Worm (Caenorhabditis elegans) whole organism, L1 larva: Measurements from ENCODE around the gene Y67D8B.3.

ENCODE experiments used
- C34B4.2 ChIP-seq: sonication (generic microtip); optimal IDR thresholded peaks from 2 replicates; lab custom pipeline; 2017; ENCODE audit warnings: mild to moderate bottlenecking, missing genetic modification characterization, missing compliant biosample characterization
- F16B12.6 ChIP-seq: fragments of 150-350 bp; optimal IDR thresholded peaks from 2 replicates; lab custom pipeline; 2014; ENCODE audit warnings: missing biosample characterization, missing genetic modification characterization
- aha-1 ChIP-seq: fragments of 150-350 bp; optimal IDR thresholded peaks from 2 replicates; lab custom pipeline; 2014; ENCODE audit warnings: missing biosample characterization, missing genetic modification characterization
- alr-1 ChIP-seq: fragments of 200-800 bp; sonication (Bioruptor generic); optimal IDR thresholded peaks from 2 replicates; lab custom pipeline; 2018; ENCODE audit warnings: borderline replicate concordance, mild to moderate bottlenecking, missing genetic modification characterization, missing compliant biosample characterization
- aly-2 ChIP-seq: fragments of 150-350 bp; optimal IDR thresholded peaks from 2 replicates; lab custom pipeline; 2014; ENCODE audit warnings: missing biosample characterization, missing genetic modification characterization
- ceh-63 ChIP-seq: fragments of 200-800 bp; sonication (Bioruptor generic); optimal IDR thresholded peaks from 2 replicates; lab custom pipeline; 2018; ENCODE audit warnings: mild to moderate bottlenecking, missing genetic modification characterization, missing compliant biosample characterization
- ceh-8 ChIP-seq: fragments of 200-800 bp; sonication (Bioruptor generic); optimal IDR thresholded peaks from 2 replicates; lab custom pipeline; 2018; ENCODE audit warnings: mild to moderate bottlenecking, missing genetic modification characterization, moderate library complexity, missing compliant biosample characterization
- dpl-1 ChIP-seq, 3 experiments: fragments of 150-350 bp in 2 of 3; sonication (generic microtip) in 1 of 3; optimal IDR thresholded peaks; 2 replicates each; lab custom pipeline; 2014 to 2017; ENCODE audit warnings: missing biosample characterization in 3 of 3, missing genetic modification characterization in 3 of 3, missing genetic modification reagents in 3 of 3
- dsc-1 ChIP-seq: sonication (generic microtip); optimal IDR thresholded peaks from 2 replicates; lab custom pipeline; 2016; ENCODE audit warnings: mild to moderate bottlenecking, missing genetic modification characterization, missing compliant biosample characterization
- egl-13 ChIP-seq: sonication (generic microtip); optimal IDR thresholded peaks from 2 replicates; lab custom pipeline; 2016; ENCODE audit warnings: missing genotype, missing genetic modification reagents, missing genetic modification characterization, missing compliant biosample characterization
- egl-27 ChIP-seq, 2 experiments: fragments of 150-350 bp in 1 of 2; sonication (generic microtip); optimal IDR thresholded peaks; 3 replicates each; lab custom pipeline; 2017 to 2018; ENCODE audit warnings: missing biosample characterization in 2 of 2, missing genetic modification characterization in 2 of 2, missing genetic modification reagents in 2 of 2
- elt-3 ChIP-seq, 6 experiments: fragments of 150-350 bp in 1 of 6; sonication (generic microtip); optimal IDR thresholded peaks; 2 replicates each; lab custom pipeline; 2017 to 2018; ENCODE audit warnings: missing biosample characterization in 6 of 6, missing genetic modification characterization in 6 of 6, inconsistent platforms in 1 of 6
- fkh-10 ChIP-seq: sonication (generic microtip); optimal IDR thresholded peaks from 2 replicates; lab custom pipeline; 2017; ENCODE audit warnings: missing biosample characterization, missing genetic modification reagents, missing genetic modification characterization
- fkh-4 ChIP-seq: sonication (generic microtip); optimal IDR thresholded peaks from 2 replicates; lab custom pipeline; 2016; ENCODE audit warnings: missing compliant biosample characterization, missing genetic modification characterization, borderline replicate concordance
- fkh-8 ChIP-seq: sonication (generic microtip); optimal IDR thresholded peaks from 2 replicates; lab custom pipeline; 2016; ENCODE audit warnings: mild to moderate bottlenecking, missing genetic modification characterization, missing compliant biosample characterization
- fos-1 ChIP-seq: fragments of 150-350 bp; optimal IDR thresholded peaks from 2 replicates; lab custom pipeline; 2014; ENCODE audit warnings: missing biosample characterization, missing genetic modification characterization
- hpl-2 ChIP-seq: fragments of 150-350 bp; optimal IDR thresholded peaks from 2 replicates; lab custom pipeline; 2014; ENCODE audit warnings: missing biosample characterization, missing genetic modification reagents, missing genetic modification characterization
- jun-1 ChIP-seq: fragments of 150-350 bp; optimal IDR thresholded peaks from 2 replicates; lab custom pipeline; 2014; ENCODE audit warnings: missing biosample characterization, missing genetic modification reagents, missing genetic modification characterization
- lin-13 ChIP-seq: fragments of 150-350 bp; optimal IDR thresholded peaks from 2 replicates; lab custom pipeline; 2014; ENCODE audit warnings: missing biosample characterization, missing genetic modification reagents, missing genetic modification characterization
- lin-14 ChIP-seq: fragments of 200-800 bp; sonication (Bioruptor generic); optimal IDR thresholded peaks from 2 replicates; lab custom pipeline; 2018; ENCODE audit warnings: mild to moderate bottlenecking, missing genetic modification characterization, moderate library complexity, missing compliant biosample characterization
- lin-39 ChIP-seq: fragments of 150-350 bp; optimal IDR thresholded peaks from 2 replicates; lab custom pipeline; 2014; ENCODE audit warnings: missing biosample characterization, missing genetic modification reagents, missing genetic modification characterization
- lir-3 ChIP-seq: sonication (generic microtip); optimal IDR thresholded peaks from 2 replicates; lab custom pipeline; 2016; ENCODE audit warnings: mild to moderate bottlenecking, missing genetic modification characterization, moderate library complexity, missing compliant biosample characterization; ENCODE audit not compliant: poor library complexity
- lsy-2 ChIP-seq, 2 experiments: fragments of 150-350 bp; optimal IDR thresholded peaks; 2 replicates each; lab custom pipeline; 2014; ENCODE audit warnings: missing biosample characterization in 2 of 2, missing genetic modification characterization in 2 of 2
- mab-9 ChIP-seq: fragments of 200-800 bp; sonication (Bioruptor generic); IDR thresholded peaks from 2 replicates; pipeline ENCODE4 v1.3.6; 2022; ENCODE audit warnings: missing genetic modification reagents, missing genetic modification characterization, missing compliant biosample characterization
- nhr-11 ChIP-seq: fragments of 150-350 bp; optimal IDR thresholded peaks from 2 replicates; lab custom pipeline; 2014; ENCODE audit warnings: missing biosample characterization, missing genetic modification characterization
- nhr-20 ChIP-seq: sonication (generic microtip); optimal IDR thresholded peaks from 2 replicates; lab custom pipeline; 2016; ENCODE audit warnings: mild to moderate bottlenecking, missing genetic modification characterization, missing compliant biosample characterization
- nhr-47 ChIP-seq: sonication (generic microtip); optimal IDR thresholded peaks from 2 replicates; lab custom pipeline; 2016; ENCODE audit warnings: mild to moderate bottlenecking, missing genetic modification characterization, moderate library complexity, missing compliant biosample characterization
- nhr-71 ChIP-seq: sonication (generic microtip); optimal IDR thresholded peaks from 2 replicates; lab custom pipeline; 2016; ENCODE audit warnings: mild to moderate bottlenecking, missing genetic modification characterization, moderate library complexity, missing compliant biosample characterization
- nhr-76 ChIP-seq: sonication (generic microtip); optimal IDR thresholded peaks from 2 replicates; lab custom pipeline; 2017; ENCODE audit warnings: missing biosample characterization, missing genetic modification characterization
- pax-3 ChIP-seq: fragments of 200-800 bp; sonication (Bioruptor generic); optimal IDR thresholded peaks from 2 replicates; lab custom pipeline; 2018; ENCODE audit warnings: mild to moderate bottlenecking, missing genetic modification characterization, moderate library complexity, missing compliant biosample characterization
- pqm-1 ChIP-seq: sonication (generic microtip); optimal IDR thresholded peaks from 3 replicates; lab custom pipeline; 2017; ENCODE audit warnings: missing biosample characterization, missing genetic modification characterization
- sox-4 ChIP-seq: sonication (generic microtip); optimal IDR thresholded peaks from 2 replicates; lab custom pipeline; 2016; ENCODE audit warnings: missing genetic modification characterization, missing compliant biosample characterization
- sptf-1 ChIP-seq: fragments of 150-350 bp; optimal IDR thresholded peaks from 2 replicates; lab custom pipeline; 2014; ENCODE audit warnings: missing biosample characterization, missing genetic modification characterization
- sup-37 ChIP-seq: fragments of 200-800 bp; sonication (Bioruptor generic); optimal IDR thresholded peaks from 2 replicates; lab custom pipeline; 2018; ENCODE audit warnings: mild to moderate bottlenecking, missing genetic modification characterization, missing compliant biosample characterization
- xbp-1 ChIP-seq: sonication (generic microtip); optimal IDR thresholded peaks from 2 replicates; lab custom pipeline; 2016; ENCODE audit warnings: missing genetic modification characterization, missing compliant biosample characterization
- zag-1 ChIP-seq: fragments of 150-350 bp; optimal IDR thresholded peaks from 2 replicates; lab custom pipeline; 2014; ENCODE audit warnings: missing biosample characterization, missing genetic modification characterization
- zip-4 ChIP-seq: fragments of 200-800 bp; sonication (Bioruptor generic); optimal IDR thresholded peaks from 2 replicates; lab custom pipeline; 2018; ENCODE audit warnings: mild to moderate bottlenecking, missing genetic modification characterization, moderate library complexity, missing compliant biosample characterization

Gene Y67D8B.3

ce11 chrIV:3202111-3202510 lies at the start of gene Y67D8B.3, which contains the start of gene Y67D8B.5:
Y67D8B.3 (minus strand) TSS chrIV:3202211.
Y67D8B.5 (plus strand) TSS chrIV:3202343.
- TF ChIP-seq nhr-76 (tag; lab: Kevin White, UChicago) (no peak), fkh-8 (tag; lab: Kevin White, UChicago) (no peak), egl-13 (no peak), lin-39 (no peak), fos-1 (tag; lab: Kevin White, UChicago) (no peak), dsc-1 (tag; lab: Kevin White, UChicago) (no peak), dpl-1 (GFP tag; optimal IDR thresholded peaks at IDR 0.05; lab: Kevin White, UChicago) (no peak), nhr-47 (tag; lab: Kevin White, UChicago) (no peak), zip-4 (GFP tag; lab: Kevin White, UChicago) (no peak), sox-4 (tag; lab: Kevin White, UChicago) (no peak), egl-27 (tag; optimal IDR thresholded peaks at IDR 0.05; lab: Kevin White, UChicago) (no peak)

- TF ChIP-seq lin-14 (GFP tag; lab: Kevin White, UChicago), result no peak
- TF ChIP-seq C34B4.2 (tag; lab: Kevin White, UChicago), result no peak
- TF ChIP-seq fkh-10, result no peak
- no peak for TF ChIP-seq lir-3 (tag; lab: Kevin White, UChicago)
- no peak for TF ChIP-seq sup-37 (GFP tag; lab: Kevin White, UChicago)
- no peak for TF ChIP-seq ceh-63 (GFP tag; lab: Kevin White, UChicago)
- no peak for TF ChIP-seq nhr-47 (tag; lab: Kevin White, UChicago)
- TF ChIP-seq lin-13, result no peak
- TF ChIP-seq lsy-2 (tag; optimal IDR thresholded peaks at IDR 0.05; lab: Kevin White, UChicago), result no peak
- no peak for TF ChIP-seq F16B12.6 (tag; lab: Kevin White, UChicago)
- no peak for TF ChIP-seq xbp-1
- TF ChIP-seq nhr-11 (tag; lab: Kevin White, UChicago), result no peak
- no peak for TF ChIP-seq aha-1 (tag; lab: Kevin White, UChicago)
- no peak for TF ChIP-seq jun-1 (tag; lab: Kevin White, UChicago)
- TF ChIP-seq elt-3 (tag; optimal IDR thresholded peaks at IDR 0.05; lab: Kevin White, UChicago), result no peak
- no peak for TF ChIP-seq mab-9 (GFP tag; lab: Robert Waterston, UW)
- TF ChIP-seq nhr-71 (tag; lab: Kevin White, UChicago), result no peak
Measured at ce11 chrIV:3251551-3251950, 49.5 kb upstream of the Y67D8B.3 start.

- TF ChIP-seq sptf-1 (tag; lab: Kevin White, UChicago) (no peak), nhr-76 (tag; lab: Kevin White, UChicago) (no peak), fkh-8 (tag; lab: Kevin White, UChicago) (peak; percentile 45), zag-1 (tag; lab: Kevin White, UChicago) (no peak), egl-13 (peak; percentile 45), aly-2 (no peak), egl-27 (tag; optimal IDR thresholded peaks at IDR 0.05; lab: Kevin White, UChicago) (no peak), ceh-8 (GFP tag; lab: Kevin White, UChicago) (no peak), alr-1 (tag; lab: Kevin White, UChicago) (no peak), hpl-2 (GFP tag; lab: Kevin White, UChicago) (no peak), dsc-1 (tag; lab: Kevin White, UChicago) (peak; percentile 99), nhr-47 (tag; lab: Kevin White, UChicago) (peak; percentile 60), nhr-71 (tag; lab: Kevin White, UChicago) (peak; percentile 38), pax-3 (tag; lab: Kevin White, UChicago) (peak; percentile 73), sox-4 (tag; lab: Kevin White, UChicago) (peak; percentile 53), fkh-4 (tag; lab: Kevin White, UChicago) (peak; percentile 41), nhr-20 (tag; lab: Kevin White, UChicago) (no peak), pqm-1 (tag; lab: Kevin White, UChicago) (no peak)
Measured at ce11 chrIV:3250020-3250419, 48.0 kb upstream of the Y67D8B.3 start.
